Fruit fly (Drosophila melanogaster) whole organism, embryonic: ENCODE results near the gene Mic26-27.

Source experiments
- Blimp-1 ChIP-seq: fragments of 200-800 bp; sonication (Bioruptor generic); optimal IDR thresholded peaks from 3 replicates; lab custom pipeline; 2018; ENCODE audit warnings: missing biosample characterization, missing genetic modification characterization, mild to moderate bottlenecking, moderate library complexity, missing genetic modification reagents
- CG10209 ChIP-seq: fragments of 200-800 bp; sonication (Bioruptor generic); optimal IDR thresholded peaks from 3 replicates; lab custom pipeline; 2017; ENCODE audit warnings: missing biosample characterization, mild to moderate bottlenecking, missing genetic modification characterization, missing genetic modification reagents
- CG10565 ChIP-seq: fragments of 200-800 bp; sonication (Bioruptor generic); optimal IDR thresholded peaks from 3 replicates; lab custom pipeline; 2016; ENCODE audit warnings: missing biosample characterization, mild to moderate bottlenecking, missing genetic modification characterization
- CG10979 ChIP-seq: fragments of 200-800 bp; sonication (Bioruptor generic); optimal IDR thresholded peaks from 2 replicates; lab custom pipeline; 2018; ENCODE audit warnings: missing biosample characterization, mild to moderate bottlenecking, missing genetic modification characterization, moderate library complexity
- CG15269 ChIP-seq: fragments of 200-800 bp; sonication (Bioruptor generic); optimal IDR thresholded peaks from 2 replicates; lab custom pipeline; 2018; ENCODE audit warnings: missing biosample characterization, mild to moderate bottlenecking, missing genetic modification characterization, moderate library complexity
- CG16863 ChIP-seq: fragments of 200-800 bp; sonication (Bioruptor generic); optimal IDR thresholded peaks from 3 replicates; lab custom pipeline; 2016; ENCODE audit warnings: missing biosample characterization, missing genetic modification characterization
- CG17328 ChIP-seq: fragments of 200-800 bp; sonication (Bioruptor generic); IDR thresholded peaks from 2 replicates; pipeline ENCODE4 v1.3.6; 2022; ENCODE audit warnings: missing biosample characterization, missing genetic modification characterization
- CG17802 ChIP-seq: fragments of 200-800 bp; sonication (Bioruptor generic); optimal IDR thresholded peaks from 2 replicates; lab custom pipeline; 2018; ENCODE audit warnings: missing biosample characterization, mild to moderate bottlenecking, missing genetic modification characterization, moderate library complexity
- CG2120 ChIP-seq: fragments of 200-800 bp; sonication (Bioruptor generic); optimal IDR thresholded peaks from 3 replicates; lab custom pipeline; 2016; ENCODE audit warnings: missing biosample characterization, missing genetic modification characterization
- CG31441 ChIP-seq: fragments of 200-800 bp; sonication (Bioruptor generic); IDR thresholded peaks from 2 replicates; pipeline ENCODE4 v1.3.6; 2022; ENCODE audit warnings: missing biosample characterization, missing genetic modification characterization
- CG32767 ChIP-seq: fragments of 200-800 bp; sonication (Bioruptor generic); IDR thresholded peaks from 2 replicates; pipeline ENCODE4 v1.3.6; 2022; ENCODE audit warnings: missing biosample characterization, missing genetic modification characterization
- CG34224 ChIP-seq: fragments of 200-800 bp; sonication (Bioruptor generic); IDR thresholded peaks from 3 replicates; pipeline ENCODE4 v1.3.6; 2022; ENCODE audit warnings: missing biosample characterization, missing genetic modification characterization; ENCODE audit not compliant: partially characterized antibody
- CG4820 ChIP-seq: fragments of 200-800 bp; sonication (Bioruptor generic); optimal IDR thresholded peaks from 3 replicates; lab custom pipeline; 2016; ENCODE audit warnings: missing biosample characterization, missing genetic modification characterization
- CG4854 ChIP-seq: fragments of 200-800 bp; sonication (Bioruptor generic); optimal IDR thresholded peaks from 2 replicates; lab custom pipeline; 2016; ENCODE audit warnings: missing biosample characterization, missing genetic modification characterization, inconsistent platforms
- CG5245 ChIP-seq: fragments of 200-800 bp; sonication (Bioruptor generic); optimal IDR thresholded peaks from 3 replicates; lab custom pipeline; 2016; ENCODE audit warnings: missing biosample characterization, missing genetic modification characterization
- CG6689 ChIP-seq: fragments of 200-800 bp; sonication (Bioruptor generic); IDR thresholded peaks from 2 replicates; pipeline ENCODE4 v1.3.6; 2022; ENCODE audit warnings: missing biosample characterization, missing genetic modification characterization
- CG7928 ChIP-seq: fragments of 200-800 bp; sonication (Bioruptor generic); optimal IDR thresholded peaks from 2 replicates; lab custom pipeline; 2017; ENCODE audit warnings: missing biosample characterization, mild to moderate bottlenecking, missing genetic modification characterization
- CG8089 ChIP-seq: fragments of 200-800 bp; sonication (Bioruptor generic); optimal IDR thresholded peaks from 3 replicates; lab custom pipeline; 2016; ENCODE audit warnings: missing biosample characterization, missing genetic modification characterization
- CG8765 ChIP-seq: fragments of 200-800 bp; sonication (Bioruptor generic); IDR thresholded peaks from 2 replicates; pipeline ENCODE4 v1.3.6; 2022; ENCODE audit warnings: missing biosample characterization, missing genetic modification characterization
- D ChIP-seq, 2 experiments: fragments of 200-800 bp in 1 of 2; fragments of >200 bp in 1 of 2; sonication (Bioruptor generic) in 1 of 2; optimal IDR thresholded peaks; 2 replicates in 1 of 2; 3 replicates in 1 of 2; lab custom pipeline; 2017; ENCODE audit warnings: mild to moderate bottlenecking in 1 of 2, missing biosample characterization in 1 of 2, missing genetic modification characterization in 1 of 2, missing genetic modification reagents in 1 of 2
- Dref ChIP-seq: fragments of 200-800 bp; sonication (Bioruptor generic); IDR thresholded peaks from 2 replicates; pipeline ENCODE4 v1.3.6; 2022; ENCODE audit warnings: missing biosample characterization, missing genetic modification characterization
- Ets65A ChIP-seq: fragments of 200-800 bp; sonication (Bioruptor generic); peaks from one replicate; lab custom pipeline; 2016; ENCODE audit warnings: missing biosample characterization, missing genetic modification characterization
- HLHmδ ChIP-seq: fragments of 200-800 bp; sonication (Bioruptor generic); optimal IDR thresholded peaks from 2 replicates; lab custom pipeline; 2018; ENCODE audit warnings: missing biosample characterization, mild to moderate bottlenecking, missing genetic modification characterization, moderate library complexity
- Lhr ChIP-seq: fragments of 200-800 bp; sonication (Bioruptor generic); optimal IDR thresholded peaks from 3 replicates; lab custom pipeline; 2017; ENCODE audit warnings: mild to moderate bottlenecking, missing biosample characterization, missing genetic modification reagents, missing genetic modification characterization
- NC2β ChIP-seq: fragments of 200-800 bp; sonication (Bioruptor generic); optimal IDR thresholded peaks from 2 replicates; lab custom pipeline; 2016; ENCODE audit warnings: missing biosample characterization, missing genetic modification characterization
- Sox102F ChIP-seq: fragments of 200-800 bp; sonication (Bioruptor generic); optimal IDR thresholded peaks from 2 replicates; lab custom pipeline; 2018; ENCODE audit warnings: missing biosample characterization, mild to moderate bottlenecking, missing genetic modification characterization, moderate library complexity
- Usf ChIP-seq: fragments of 200-800 bp; sonication (Bioruptor generic); optimal IDR thresholded peaks from 2 replicates; lab custom pipeline; 2017; ENCODE audit warnings: missing genotype, missing biosample characterization, missing genetic modification characterization
- ab ChIP-seq: fragments of 200-800 bp; sonication (Bioruptor generic); optimal IDR thresholded peaks from 2 replicates; lab custom pipeline; 2016; ENCODE audit warnings: missing biosample characterization, missing genetic modification characterization
- abd-A ChIP-seq: fragments of 200-800 bp; sonication (Bioruptor generic); optimal IDR thresholded peaks from 3 replicates; lab custom pipeline; 2019; ENCODE audit warnings: missing biosample characterization, mild to moderate bottlenecking, missing genetic modification characterization, moderate library complexity
- ac ChIP-seq: fragments of 200-800 bp; sonication (Bioruptor generic); optimal IDR thresholded peaks from 3 replicates; lab custom pipeline; 2017; ENCODE audit warnings: missing biosample characterization, mild to moderate bottlenecking, missing genetic modification characterization
- bbx ChIP-seq: fragments of 200-800 bp; sonication (Bioruptor generic); IDR thresholded peaks from 2 replicates; pipeline ENCODE4 v1.3.6; 2022; ENCODE audit warnings: missing biosample characterization, missing genetic modification characterization; ENCODE audit not compliant: partially characterized antibody
- bsh ChIP-seq, 2 experiments: fragments of 200-800 bp; sonication (Bioruptor generic); optimal IDR thresholded peaks; 2 replicates each; lab custom pipeline; 2017 to 2018; ENCODE audit warnings: mild to moderate bottlenecking in 2 of 2, missing biosample characterization in 2 of 2, missing genetic modification characterization in 2 of 2, moderate library complexity in 1 of 2
- chm ChIP-seq: fragments of 200-800 bp; sonication (Bioruptor generic); IDR thresholded peaks from 2 replicates; pipeline ENCODE4 v1.3.6; 2022; ENCODE audit warnings: missing biosample characterization, missing genetic modification characterization
- dm ChIP-seq: fragments of 200-800 bp; sonication (Bioruptor generic); optimal IDR thresholded peaks from 3 replicates; lab custom pipeline; 2016; ENCODE audit warnings: missing biosample characterization, missing genetic modification characterization
- fd3F ChIP-seq: fragments of 200-800 bp; sonication (Bioruptor generic); optimal IDR thresholded peaks from 2 replicates; lab custom pipeline; 2018; ENCODE audit warnings: missing biosample characterization, mild to moderate bottlenecking, missing genetic modification characterization, moderate library complexity
- gce ChIP-seq: fragments of 200-800 bp; sonication (Bioruptor generic); IDR thresholded peaks from 3 replicates; pipeline ENCODE4 v1.3.6; 2022; ENCODE audit warnings: missing biosample characterization, missing genetic modification characterization
- gsb-n ChIP-seq: fragments of 200-800 bp; sonication (Bioruptor generic); optimal IDR thresholded peaks from 3 replicates; lab custom pipeline; 2018; ENCODE audit warnings: missing biosample characterization, mild to moderate bottlenecking, missing genetic modification characterization
- insv ChIP-seq, 2 experiments: fragments of 200-800 bp; sonication (Bioruptor generic); optimal IDR thresholded peaks; 3 replicates each; lab custom pipeline; 2016 to 2018; ENCODE audit warnings: missing biosample characterization in 2 of 2, missing genetic modification characterization in 2 of 2
- jumu ChIP-seq: fragments of 200-800 bp; sonication (Bioruptor generic); optimal IDR thresholded peaks from 3 replicates; lab custom pipeline; 2016; ENCODE audit warnings: missing biosample characterization, missing genetic modification characterization
- knrl ChIP-seq: fragments of 200-800 bp; sonication (Bioruptor generic); IDR thresholded peaks from 3 replicates; pipeline ENCODE4 v1.3.6; 2022; ENCODE audit warnings: missing biosample characterization, missing genetic modification characterization; ENCODE audit not compliant: partially characterized antibody
- lab ChIP-seq: fragments of 200-800 bp; sonication (Bioruptor generic); optimal IDR thresholded peaks from 3 replicates; lab custom pipeline; 2017; ENCODE audit warnings: missing biosample characterization, missing genetic modification characterization, mild to moderate bottlenecking, moderate library complexity, missing genetic modification reagents
- maf-S ChIP-seq: fragments of 200-800 bp; sonication (Bioruptor generic); optimal IDR thresholded peaks from 2 replicates; lab custom pipeline; 2016; ENCODE audit warnings: missing biosample characterization, missing genetic modification characterization
- nerfin-1 ChIP-seq: fragments of 200-800 bp; sonication (Bioruptor generic); optimal IDR thresholded peaks from 3 replicates; lab custom pipeline; 2019; ENCODE audit warnings: missing biosample characterization, mild to moderate bottlenecking, missing genetic modification characterization, moderate library complexity
- seq ChIP-seq: fragments of 200-800 bp; sonication (Bioruptor generic); IDR thresholded peaks from 2 replicates; pipeline ENCODE4 v1.3.6; 2022; ENCODE audit warnings: missing biosample characterization, missing genetic modification characterization
- sisA ChIP-seq: fragments of 200-800 bp; sonication (Bioruptor generic); IDR thresholded peaks from 2 replicates; pipeline ENCODE4 v1.3.6; 2022; ENCODE audit warnings: missing biosample characterization, missing genetic modification characterization
- trh ChIP-seq: fragments of 200-800 bp; sonication (Bioruptor generic); optimal IDR thresholded peaks from 2 replicates; lab custom pipeline; 2016; ENCODE audit warnings: missing biosample characterization, missing genetic modification characterization
- usp ChIP-seq: fragments of >200 bp; optimal IDR thresholded peaks from 2 replicates; lab custom pipeline; 2017; ENCODE audit warnings: missing biosample characterization, missing genetic modification characterization
- zfh2 ChIP-seq: fragments of 200-800 bp; sonication (Bioruptor generic); optimal IDR thresholded peaks from 2 replicates; lab custom pipeline; 2016; ENCODE audit warnings: missing biosample characterization, missing genetic modification characterization

Gene Mic26-27

dm6 chr3R:16097661-16098329, 48.9 kb downstream of the Mic26-27 start (continued):
- TF ChIP-seq D (optimal IDR thresholded peaks at IDR 0.05; lab: Kevin White, UChicago) (no peak), D (GFP tag; optimal IDR thresholded peaks at IDR 0.05; lab: Kevin White, UChicago) (peak; percentile 76), CG5245 (peak; percentile 81), ac (GFP tag; lab: Kevin White, UChicago) (peak; percentile 60), fd3F (peak; percentile 45), CG15269 (tag; lab: Kevin White, UChicago) (peak; percentile 59), usp (GFP tag; lab: Kevin White, UChicago) (no peak), HLHmδ (GFP tag; lab: Kevin White, UChicago) (no peak), CG7928 (GFP tag; lab: Kevin White, UChicago) (no peak), lab (GFP tag; lab: Kevin White, UChicago) (peak; percentile 73), Sox102F (peak; percentile 85), CG2120 (GFP tag; lab: Kevin White, UChicago) (peak; percentile 47), CG10565 (GFP tag; lab: Kevin White, UChicago) (peak; percentile 42), Dref (no peak), sisA (GFP tag; lab: Robert Waterston, UW) (peak; percentile 82), CG6689 (peak; percentile 85), Lhr (GFP tag; lab: Kevin White, UChicago) (no peak), trh (GFP tag; lab: Kevin White, UChicago) (peak; percentile 32), gce (GFP tag; lab: Robert Waterston, UW) (peak; percentile 58; the same call in 1 of the 3 replicates), insv (GFP tag; optimal IDR thresholded peaks at IDR 0.05; lab: Kevin White, UChicago) (no peak), nerfin-1 (tag; lab: Kevin White, UChicago) (peak; percentile 81), CG4854 (GFP tag; lab: Kevin White, UChicago) (peak; percentile 13), CG10209 (GFP tag; lab: Kevin White, UChicago) (peak; percentile 66), CG8089 (GFP tag; lab: Kevin White, UChicago) (peak; percentile 37), Usf (GFP tag; lab: Kevin White, UChicago) (peak; percentile 42), CG31441 (GFP tag; lab: Robert Waterston, UW) (peak; percentile 80), CG10979 (tag; lab: Kevin White, UChicago) (peak; percentile 91), bbx (GFP tag; lab: Robert Waterston, UW) (no peak), CG17328 (GFP tag; lab: Robert Waterston, UW) (peak; percentile 70), CG4820 (GFP tag; lab: Kevin White, UChicago) (peak; percentile 83), Blimp-1 (GFP tag; lab: Kevin White, UChicago) (peak; percentile 86), seq (GFP tag; lab: Robert Waterston, UW) (peak; percentile 47; the same call in 1 of the 2 replicates), CG17802 (peak; percentile 40), Ets65A (GFP tag; lab: Kevin White, UChicago) (peak; percentile 96), CG34224 (GFP tag; lab: Robert Waterston, UW) (no peak), dm (GFP tag; lab: Kevin White, UChicago) (peak; percentile 65), maf-S (GFP tag; lab: Kevin White, UChicago) (peak; percentile 67), CG16863 (GFP tag; lab: Kevin White, UChicago) (peak; percentile 75), jumu (GFP tag; lab: Kevin White, UChicago) (peak; percentile 72), zfh2 (GFP tag; lab: Kevin White, UChicago) (peak; percentile 31), CG32767 (GFP tag; lab: Robert Waterston, UW) (peak; percentile 59; the same call in 1 of the 2 replicates), bsh (GFP tag; optimal IDR thresholded peaks at IDR 0.05; lab: Kevin White, UChicago) (peak; percentile 91 to 95), gsb-n (tag; lab: Kevin White, UChicago) (peak; percentile 87), chm (GFP tag; lab: Robert Waterston, UW) (peak; percentile 67; the same call in 1 of the 2 replicates), NC2β (GFP tag; lab: Kevin White, UChicago) (peak; percentile 70), abd-A (no peak), CG8765 (GFP tag; lab: Robert Waterston, UW) (peak; percentile 84), knrl (peak; percentile 45; the same call in 2 of the 3 replicates), ab (GFP tag; lab: Kevin White, UChicago) (no peak)
